Fruit fly (Drosophila melanogaster) whole organism, embryonic: ENCODE results near the gene N.

Experiments
- ATbp ChIP-seq: fragments of 200-800 bp; sonication (Bioruptor generic); optimal IDR thresholded peaks from 2 replicates; lab custom pipeline; 2017; ENCODE audit warnings: missing biosample characterization, mild to moderate bottlenecking, missing genetic modification characterization, missing genetic modification reagents
- Abd-B ChIP-seq: fragments of 200-800 bp; sonication (Bioruptor generic); optimal IDR thresholded peaks from 2 replicates; lab custom pipeline; 2018; ENCODE audit warnings: missing biosample characterization, mild to moderate bottlenecking, missing genetic modification characterization, moderate library complexity
- Atf-2 ChIP-seq: fragments of 200-800 bp; sonication (Bioruptor generic); optimal IDR thresholded peaks from 2 replicates; lab custom pipeline; 2016; ENCODE audit warnings: missing biosample characterization, missing genetic modification characterization
- Atf6 ChIP-seq: fragments of 200-800 bp; sonication (Bioruptor generic); IDR thresholded peaks from 2 replicates; pipeline ENCODE4 v1.3.6; 2022; ENCODE audit warnings: missing biosample characterization, missing genetic modification characterization
- CG11093 ChIP-seq: fragments of 200-800 bp; sonication (Bioruptor generic); IDR thresholded peaks from 3 replicates; pipeline ENCODE4 v1.3.6; 2022; ENCODE audit warnings: missing biosample characterization, missing genetic modification characterization
- CG12769 ChIP-seq: fragments of 200-800 bp; sonication (Bioruptor generic); optimal IDR thresholded peaks from 2 replicates; lab custom pipeline; 2019; ENCODE audit warnings: missing biosample characterization, mild to moderate bottlenecking, missing genetic modification characterization, moderate library complexity
- CG12942 ChIP-seq: fragments of 200-800 bp; sonication (Bioruptor generic); optimal IDR thresholded peaks from 3 replicates; lab custom pipeline; 2016; ENCODE audit warnings: missing biosample characterization, missing genetic modification characterization
- CG13624 ChIP-seq: fragments of 200-800 bp; sonication (Bioruptor generic); optimal IDR thresholded peaks from 2 replicates; lab custom pipeline; 2016; ENCODE audit warnings: missing biosample characterization, missing genetic modification characterization
- CG14710 ChIP-seq: fragments of 200-800 bp; sonication (Bioruptor generic); optimal IDR thresholded peaks from 3 replicates; lab custom pipeline; 2019; ENCODE audit warnings: missing biosample characterization, mild to moderate bottlenecking, missing genetic modification characterization, moderate library complexity
- CG15269 ChIP-seq: fragments of 200-800 bp; sonication (Bioruptor generic); optimal IDR thresholded peaks from 2 replicates; lab custom pipeline; 2018; ENCODE audit warnings: missing biosample characterization, mild to moderate bottlenecking, missing genetic modification characterization, moderate library complexity
- CG1529 ChIP-seq: fragments of 200-800 bp; sonication (Bioruptor generic); optimal IDR thresholded peaks from 3 replicates; lab custom pipeline; 2018; ENCODE audit warnings: missing biosample characterization, missing genetic modification characterization
- CG1792 ChIP-seq: fragments of 200-800 bp; sonication (Bioruptor generic); optimal IDR thresholded peaks from 2 replicates; lab custom pipeline; 2016; ENCODE audit warnings: missing biosample characterization, missing genetic modification characterization
- CG1832 ChIP-seq: fragments of 200-800 bp; sonication (Bioruptor generic); optimal IDR thresholded peaks from 2 replicates; lab custom pipeline; 2017; ENCODE audit warnings: missing biosample characterization, mild to moderate bottlenecking, missing genetic modification characterization, inconsistent platforms
- CG18619 ChIP-seq: fragments of 200-800 bp; sonication (Bioruptor generic); optimal IDR thresholded peaks from 3 replicates; lab custom pipeline; 2017; ENCODE audit warnings: missing biosample characterization, mild to moderate bottlenecking, missing genetic modification characterization
- CG2120 ChIP-seq: fragments of 200-800 bp; sonication (Bioruptor generic); optimal IDR thresholded peaks from 3 replicates; lab custom pipeline; 2016; ENCODE audit warnings: missing biosample characterization, missing genetic modification characterization
- CG2199 ChIP-seq: fragments of 200-800 bp; sonication (Bioruptor generic); IDR thresholded peaks from 3 replicates; pipeline ENCODE4 v1.3.6; 2022; ENCODE audit warnings: missing biosample characterization, missing genetic modification characterization
- CG2678 ChIP-seq: fragments of 200-800 bp; sonication (Bioruptor generic); optimal IDR thresholded peaks from 3 replicates; lab custom pipeline; 2019; ENCODE audit warnings: missing biosample characterization, mild to moderate bottlenecking, missing genetic modification characterization, moderate library complexity
- CG4328 ChIP-seq: fragments of 200-800 bp; sonication (Bioruptor generic); optimal IDR thresholded peaks from 3 replicates; lab custom pipeline; 2017; ENCODE audit warnings: missing biosample characterization, missing genetic modification reagents, missing genetic modification characterization
- CG4360 ChIP-seq: fragments of 200-800 bp; sonication (Bioruptor generic); IDR thresholded peaks from 2 replicates; pipeline ENCODE4 v1.3.6; 2022; ENCODE audit warnings: missing biosample characterization, missing genetic modification characterization
- CG5245 ChIP-seq: fragments of 200-800 bp; sonication (Bioruptor generic); optimal IDR thresholded peaks from 3 replicates; lab custom pipeline; 2016; ENCODE audit warnings: missing biosample characterization, missing genetic modification characterization
- CG6272 ChIP-seq: fragments of 200-800 bp; sonication (Bioruptor generic); IDR thresholded peaks from 2 replicates; pipeline ENCODE4 v1.3.6; 2022; ENCODE audit warnings: missing biosample characterization, missing genetic modification characterization
- CG7357 ChIP-seq: fragments of 200-800 bp; sonication (Bioruptor generic); IDR thresholded peaks from 3 replicates; pipeline ENCODE4 v1.3.6; 2022; ENCODE audit warnings: missing biosample characterization, missing genetic modification characterization
- CTCF ChIP-seq: fragments of 200-800 bp; sonication (Bioruptor generic); optimal IDR thresholded peaks from 2 replicates; lab custom pipeline; 2017; ENCODE audit warnings: missing biosample characterization, mild to moderate bottlenecking, missing genetic modification characterization, moderate library complexity
- CrebB ChIP-seq: fragments of 200-800 bp; sonication (Bioruptor generic); optimal IDR thresholded peaks from 3 replicates; lab custom pipeline; 2018; ENCODE audit warnings: missing biosample characterization, mild to moderate bottlenecking, missing genetic modification characterization
- Dp ChIP-seq: fragments of 200-800 bp; sonication (Bioruptor generic); optimal IDR thresholded peaks from 2 replicates; lab custom pipeline; 2018; ENCODE audit warnings: missing biosample characterization, mild to moderate bottlenecking, missing genetic modification characterization, moderate library complexity
- Dref ChIP-seq: fragments of 200-800 bp; sonication (Bioruptor generic); IDR thresholded peaks from 2 replicates; pipeline ENCODE4 v1.3.6; 2022; ENCODE audit warnings: missing biosample characterization, missing genetic modification characterization
- HmgD ChIP-seq: fragments of 200-800 bp; sonication (Bioruptor generic); optimal IDR thresholded peaks from 3 replicates; lab custom pipeline; 2016; ENCODE audit warnings: missing biosample characterization, missing genetic modification characterization
- Hmr ChIP-seq: fragments of 200-800 bp; sonication (Bioruptor generic); optimal IDR thresholded peaks from 3 replicates; lab custom pipeline; 2017; ENCODE audit warnings: mild to moderate bottlenecking, missing biosample characterization, missing genetic modification reagents, missing genetic modification characterization
- Lpt ChIP-seq: fragments of >200 bp; optimal IDR thresholded peaks from 2 replicates; lab custom pipeline; 2018; ENCODE audit warnings: missing biosample characterization, missing genetic modification characterization
- Mad ChIP-seq: fragments of 200-800 bp; sonication (Bioruptor generic); optimal IDR thresholded peaks from 2 replicates; lab custom pipeline; 2016; ENCODE audit warnings: missing biosample characterization, missing genetic modification characterization
- Med ChIP-seq: fragments of 200-800 bp; sonication (Bioruptor generic); peaks from one replicate; lab custom pipeline; 2016; ENCODE audit warnings: missing biosample characterization, missing genetic modification characterization, mild to moderate bottlenecking, inconsistent platforms, moderate library complexity
- Myb ChIP-seq: fragments of 200-800 bp; sonication (Bioruptor generic); optimal IDR thresholded peaks from 2 replicates; lab custom pipeline; 2016; ENCODE audit warnings: missing biosample characterization, missing genetic modification characterization
- NC2α ChIP-seq: fragments of 200-800 bp; sonication (Bioruptor generic); optimal IDR thresholded peaks from 2 replicates; lab custom pipeline; 2016; ENCODE audit warnings: missing biosample characterization, missing genetic modification characterization
- Optix ChIP-seq: fragments of 200-800 bp; sonication (Bioruptor generic); IDR thresholded peaks from 3 replicates; pipeline ENCODE4 v1.3.6; 2022; ENCODE audit warnings: missing biosample characterization, missing genetic modification characterization
- Spps ChIP-seq: fragments of 200-800 bp; sonication (Bioruptor generic); optimal IDR thresholded peaks from 2 replicates; lab custom pipeline; 2018; ENCODE audit warnings: missing biosample characterization, mild to moderate bottlenecking, missing genetic modification characterization
- Taf1 ChIP-seq: fragments of 200-800 bp; sonication (Bioruptor generic); IDR thresholded peaks from 2 replicates; pipeline ENCODE4 v1.3.6; 2022; ENCODE audit warnings: missing biosample characterization, missing genetic modification characterization
- ash1 ChIP-seq: fragments of 200-800 bp; sonication (Bioruptor generic); optimal IDR thresholded peaks from 2 replicates; lab custom pipeline; 2018; ENCODE audit warnings: missing biosample characterization, mild to moderate bottlenecking, missing genetic modification characterization
- bab2 ChIP-seq: fragments of 200-800 bp; sonication (Bioruptor generic); optimal IDR thresholded peaks from 2 replicates; lab custom pipeline; 2016; ENCODE audit warnings: missing biosample characterization, missing genetic modification characterization
- bcd ChIP-seq: fragments of 200-800 bp; sonication (Bioruptor generic); optimal IDR thresholded peaks from 2 replicates; lab custom pipeline; 2017; ENCODE audit warnings: missing biosample characterization, mild to moderate bottlenecking, missing genetic modification characterization
- bigmax ChIP-seq: fragments of 200-800 bp; sonication (Bioruptor generic); optimal IDR thresholded peaks from 2 replicates; lab custom pipeline; 2018; ENCODE audit warnings: missing biosample characterization, mild to moderate bottlenecking, missing genetic modification characterization
- ci ChIP-seq: fragments of 200-800 bp; sonication (Bioruptor generic); IDR thresholded peaks from 3 replicates; pipeline ENCODE4 v1.3.6; 2022; ENCODE audit warnings: missing biosample characterization, missing genetic modification characterization
- dmrt11E ChIP-seq: fragments of 200-800 bp; sonication (Bioruptor generic); optimal IDR thresholded peaks from 3 replicates; lab custom pipeline; 2018; ENCODE audit warnings: missing biosample characterization, mild to moderate bottlenecking, missing genetic modification characterization, moderate library complexity
- fru ChIP-seq: fragments of >200 bp; optimal IDR thresholded peaks from 2 replicates; lab custom pipeline; 2017
- gro ChIP-seq: fragments of 200-800 bp; sonication (Bioruptor generic); optimal IDR thresholded peaks from 2 replicates; lab custom pipeline; 2016; ENCODE audit warnings: missing biosample characterization, missing genetic modification characterization
- lmd ChIP-seq: fragments of 200-800 bp; sonication (Bioruptor generic); IDR thresholded peaks from 2 replicates; pipeline ENCODE4 v1.3.6; 2022; ENCODE audit warnings: missing biosample characterization, missing genetic modification characterization
- maf-S ChIP-seq: fragments of 200-800 bp; sonication (Bioruptor generic); optimal IDR thresholded peaks from 2 replicates; lab custom pipeline; 2016; ENCODE audit warnings: missing biosample characterization, missing genetic modification characterization
- nmo ChIP-seq: fragments of 200-800 bp; sonication (Bioruptor generic); optimal IDR thresholded peaks from 2 replicates; lab custom pipeline; 2018; ENCODE audit warnings: missing biosample characterization, mild to moderate bottlenecking, missing genetic modification characterization, moderate library complexity
- pb ChIP-seq: fragments of 200-800 bp; sonication (Bioruptor generic); optimal IDR thresholded peaks from 3 replicates; lab custom pipeline; 2016; ENCODE audit warnings: missing biosample characterization, missing genetic modification characterization
- ranshi ChIP-seq: fragments of 200-800 bp; sonication (Bioruptor generic); IDR thresholded peaks from 2 replicates; pipeline ENCODE4 v1.3.6; 2022; ENCODE audit warnings: missing biosample characterization, missing genetic modification characterization
- row ChIP-seq: fragments of 200-800 bp; sonication (Bioruptor generic); IDR thresholded peaks from 3 replicates; pipeline ENCODE4 v1.3.6; 2022; ENCODE audit warnings: missing biosample characterization, missing genetic modification characterization
- sens ChIP-seq: fragments of 200-800 bp; sonication (Bioruptor generic); peaks from one replicate; lab custom pipeline; 2016; ENCODE audit warnings: missing biosample characterization, missing genetic modification characterization
- sim ChIP-seq: fragments of 200-800 bp; sonication (Bioruptor generic); IDR thresholded peaks from 2 replicates; pipeline ENCODE4 v1.3.6; 2022; ENCODE audit warnings: missing biosample characterization, missing genetic modification characterization
- slbo ChIP-seq: fragments of 200-800 bp; sonication (Bioruptor generic); IDR thresholded peaks from 2 replicates; pipeline ENCODE4 v1.3.6; 2022; ENCODE audit warnings: missing biosample characterization, missing genetic modification characterization
- sob ChIP-seq: fragments of 200-800 bp; sonication (Bioruptor generic); IDR thresholded peaks from 2 replicates; pipeline ENCODE4 v1.3.6; 2022; ENCODE audit warnings: missing biosample characterization, missing genetic modification characterization

The N gene

DNA sequence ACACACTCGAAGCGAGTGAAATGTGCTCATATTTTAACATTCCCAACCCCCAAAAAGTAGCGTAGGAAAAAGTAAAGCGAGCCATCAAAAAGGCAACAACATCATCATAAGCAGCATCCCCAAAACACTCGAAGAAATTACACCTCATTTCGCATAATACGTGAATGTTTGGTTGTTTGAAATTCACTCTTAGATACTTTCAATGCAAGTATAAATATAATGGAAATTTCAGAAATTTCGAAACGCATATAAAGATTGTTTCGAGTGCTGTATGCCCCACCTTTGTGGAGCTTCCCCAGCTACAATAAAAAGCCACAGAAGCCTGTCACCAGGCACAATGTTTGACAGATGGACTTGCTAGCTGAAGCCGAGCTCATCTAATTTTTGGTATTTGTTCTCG lies 47.6 kb upstream of the N start (continued):
- peak; percentile 5 for TF ChIP-seq CG2120 (GFP tag; lab: Kevin White, UChicago)
- TF ChIP-seq pb (GFP tag; lab: Kevin White, UChicago), result no peak
- TF ChIP-seq CG11093 (GFP tag; lab: Robert Waterston, UW), result no peak
- TF ChIP-seq Dref (GFP tag; lab: Robert Waterston, UW), result no peak
- TF ChIP-seq Abd-B (GFP tag; lab: Kevin White, UChicago), result peak; percentile 9
- TF ChIP-seq Hmr (GFP tag; lab: Kevin White, UChicago), result peak; percentile 19
- peak; percentile 13 for TF ChIP-seq CG15269 (tag; lab: Kevin White, UChicago)
- TF ChIP-seq nmo, result peak; percentile 31
- TF ChIP-seq HmgD, result no peak
- TF ChIP-seq Lpt (GFP tag; lab: Kevin White, UChicago), result no peak
- no peak for TF ChIP-seq Taf1 (GFP tag; lab: Robert Waterston, UW)
- TF ChIP-seq CG12942 (GFP tag; lab: Kevin White, UChicago), result no peak
- peak; percentile 10 for TF ChIP-seq bab2 (GFP tag; lab: Kevin White, UChicago)
- no peak for TF ChIP-seq CG7357
- TF ChIP-seq Dp (GFP tag; lab: Kevin White, UChicago), result no peak
- TF ChIP-seq CG2199 (GFP tag; lab: Robert Waterston, UW), result no peak
- no peak for TF ChIP-seq CG4360 (GFP tag; lab: Robert Waterston, UW)
- TF ChIP-seq Med, result peak; percentile 62
- 0 out of 2 replicates have a peak, but pooled peaks have one; percentile 19 for TF ChIP-seq ranshi (GFP tag; lab: Robert Waterston, UW)
- peak; percentile 0 for TF ChIP-seq CG14710 (tag; lab: Kevin White, UChicago)
- no peak for TF ChIP-seq CG1832 (GFP tag; lab: Kevin White, UChicago)
- no peak for TF ChIP-seq NC2α (GFP tag; lab: Kevin White, UChicago)
- TF ChIP-seq slbo, result peak; percentile 51
- no peak for TF ChIP-seq fru (lab: Kevin White, UChicago)
- TF ChIP-seq Atf-2, result no peak
- TF ChIP-seq CTCF (GFP tag; lab: Kevin White, UChicago), result no peak
- TF ChIP-seq ash1, result no peak
- TF ChIP-seq ATbp (GFP tag; lab: Kevin White, UChicago), result no peak
- TF ChIP-seq dmrt11E (tag; lab: Kevin White, UChicago), result no peak
- TF ChIP-seq CG18619 (GFP tag; lab: Kevin White, UChicago), result no peak
- TF ChIP-seq row (GFP tag; lab: Robert Waterston, UW), result peak; percentile 44; the same call in 1 of the 3 replicates
- 0 out of 2 replicates have a peak, but pooled peaks have one; percentile 24 for TF ChIP-seq lmd (GFP tag; lab: Robert Waterston, UW)
- no peak for TF ChIP-seq CG13624 (GFP tag; lab: Kevin White, UChicago)
- TF ChIP-seq CG1792 (GFP tag; lab: Kevin White, UChicago), result no peak
- TF ChIP-seq sim (GFP tag; lab: Robert Waterston, UW), result no peak
- TF ChIP-seq CG1529 (GFP tag; lab: Kevin White, UChicago), result no peak
- TF ChIP-seq CG2678 (tag; lab: Kevin White, UChicago), result peak; percentile 28
- no peak for TF ChIP-seq maf-S (GFP tag; lab: Kevin White, UChicago)
- no peak for TF ChIP-seq Myb (GFP tag; lab: Kevin White, UChicago)
- no peak for TF ChIP-seq sob (GFP tag; lab: Robert Waterston, UW)
- no peak for TF ChIP-seq Optix
- TF ChIP-seq bcd, result no peak
- no peak for TF ChIP-seq bigmax
- TF ChIP-seq gro (GFP tag; lab: Kevin White, UChicago), result no peak
- TF ChIP-seq CG6272, result no peak
- TF ChIP-seq Spps (tag; lab: Kevin White, UChicago), result no peak
- TF ChIP-seq sens (GFP tag; lab: Kevin White, UChicago), result peak; percentile 69
- TF ChIP-seq CG4328 (GFP tag; lab: Kevin White, UChicago), result no peak
- 0 out of 3 replicates have a peak, but pooled peaks have one; percentile 26 for TF ChIP-seq ci (GFP tag; lab: Robert Waterston, UW)
- no peak for TF ChIP-seq Atf6 (GFP tag; lab: Robert Waterston, UW)
- no peak for TF ChIP-seq Mad (GFP tag; lab: Kevin White, UChicago)
- TF ChIP-seq CrebB (tag; lab: Kevin White, UChicago), result no peak
- TF ChIP-seq CG12769, result no peak
- no peak for TF ChIP-seq CG5245 (GFP tag; lab: Kevin White, UChicago)
